Worm (Caenorhabditis elegans): ENCODE results near the gene F18E9.4.

DNA sequence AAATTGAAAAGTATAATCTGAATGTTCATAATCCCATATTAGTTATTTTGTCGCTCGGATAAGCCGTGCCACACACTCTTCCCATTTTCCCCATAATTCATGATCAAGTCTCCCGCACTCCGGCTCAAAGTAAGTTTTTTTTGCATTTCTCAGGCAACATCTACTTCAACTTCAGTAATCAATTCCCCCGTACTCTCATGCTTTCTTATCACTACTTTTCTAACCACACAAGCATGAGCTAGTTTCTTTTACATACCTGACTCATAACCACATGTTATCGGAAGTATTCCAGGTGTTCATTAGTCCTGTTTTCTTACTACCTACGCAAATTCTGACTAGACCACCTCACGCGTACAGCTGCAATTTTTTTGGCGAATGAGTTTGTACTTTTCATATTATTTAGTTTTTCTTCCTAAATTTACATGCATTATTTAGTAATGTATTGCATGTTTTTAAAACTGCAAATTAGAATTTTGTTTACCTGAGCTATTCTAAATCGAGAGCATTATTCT, 13.7 kb upstream of the F18E9.4 start:
- no peak for TF ChIP-seq ztf-11 (tag; optimal IDR thresholded peaks at IDR 0.05)
- no peak for TF ChIP-seq nhr-237 (tag; optimal IDR thresholded peaks at IDR 0.05)
- no peak for TF ChIP-seq ztf-4 (tag; optimal IDR thresholded peaks at IDR 0.05)
- no peak for TF ChIP-seq unc-39 (tag; optimal IDR thresholded peaks at IDR 0.05)
- no peak for TF ChIP-seq nhr-28 (tag; optimal IDR thresholded peaks at IDR 0.05)
- no peak for TF ChIP-seq unc-62 (GFP tag; optimal IDR thresholded peaks at IDR 0.05)
- TF ChIP-seq nhr-11 (tag; optimal IDR thresholded peaks at IDR 0.05): no peak
- TF ChIP-seq nhr-25 (tag; optimal IDR thresholded peaks at IDR 0.05): no peak
- TF ChIP-seq pha-4 (tag; optimal IDR thresholded peaks at IDR 0.05): no peak
- no peak for TF ChIP-seq jun-1 (tag; optimal IDR thresholded peaks at IDR 0.05)
